Worm (Caenorhabditis elegans) whole organism, L4 larva: ENCODE results near the gene set-2.

Experiments used
- F37D6.2 ChIP-seq: sonication (generic microtip); optimal IDR thresholded peaks from 2 replicates; lab custom pipeline; 2016; ENCODE audit warnings: mild to moderate bottlenecking, missing genetic modification characterization, missing compliant biosample characterization
- F44E2.7 ChIP-seq: fragments of 200-800 bp; sonication (Bioruptor generic); IDR thresholded peaks from 2 replicates; pipeline ENCODE4 v2.1.2; 2022; ENCODE audit warnings: missing genetic modification characterization, missing compliant biosample characterization
- T20F7.1 ChIP-seq: fragments of 200-800 bp; sonication (Bioruptor generic); optimal IDR thresholded peaks from 2 replicates; lab custom pipeline; 2018; ENCODE audit warnings: mild to moderate bottlenecking, missing genetic modification characterization, missing compliant biosample characterization
- T26A8.4 ChIP-seq: fragments of 200-800 bp; sonication (Bioruptor generic); IDR thresholded peaks from 2 replicates; pipeline ENCODE4 v1.3.6; 2022; ENCODE audit warnings: missing genetic modification characterization, missing compliant biosample characterization
- Y48G9A.11 ChIP-seq: fragments of 200-800 bp; sonication (Bioruptor generic); IDR thresholded peaks from 2 replicates; pipeline ENCODE4 v1.3.6; 2022; ENCODE audit warnings: missing genetic modification reagents, missing genetic modification characterization, missing compliant biosample characterization
- ZK546.5 ChIP-seq, 2 experiments: sonication (generic microtip); optimal IDR thresholded peaks; 2 replicates each; lab custom pipeline; 2017; ENCODE audit warnings: missing biosample characterization in 2 of 2, missing genetic modification characterization in 2 of 2
- aha-1 ChIP-seq: fragments of 150-350 bp; peaks from one replicate; lab custom pipeline; 2014; ENCODE audit warnings: missing biosample characterization, missing genetic modification characterization
- ama-1 ChIP-seq: fragments of 150-350 bp; optimal IDR thresholded peaks from 2 replicates; lab custom pipeline; 2014; ENCODE audit warnings: inconsistent platforms, mixed read lengths
- ceh-20 ChIP-seq: fragments of 200-800 bp; sonication (Bioruptor generic); IDR thresholded peaks from 2 replicates; pipeline ENCODE4 v1.3.6; 2022; ENCODE audit warnings: missing genetic modification reagents, missing genetic modification characterization, missing compliant biosample characterization
- ceh-32 ChIP-seq: sonication (generic microtip); optimal IDR thresholded peaks from 2 replicates; lab custom pipeline; 2016; ENCODE audit warnings: mild to moderate bottlenecking, missing genetic modification characterization, missing compliant biosample characterization; ENCODE audit not compliant: poor library complexity
- cey-2 ChIP-seq: sonication (generic microtip); optimal IDR thresholded peaks from 3 replicates; lab custom pipeline; 2017; ENCODE audit warnings: missing genetic modification characterization, mild to moderate bottlenecking, missing compliant biosample characterization, antibody characterized with exemption, borderline replicate concordance; ENCODE audit not compliant: insufficient read depth
- daf-16 ChIP-seq, 3 experiments: sonication (generic microtip); optimal IDR thresholded peaks; 2 replicates each; lab custom pipeline; 2016 to 2017; ENCODE audit warnings: missing genetic modification characterization in 3 of 3, missing genetic modification reagents in 3 of 3, mild to moderate bottlenecking in 2 of 3, missing compliant biosample characterization in 2 of 3, missing biosample characterization in 1 of 3, moderate library complexity in 1 of 3
- dmd-8 ChIP-seq: fragments of 200-800 bp; sonication (Bioruptor generic); IDR thresholded peaks from 2 replicates; pipeline ENCODE4 v1.3.6; 2022; ENCODE audit warnings: missing genetic modification characterization, missing compliant biosample characterization
- dmd-9 ChIP-seq: fragments of 200-800 bp; sonication (Bioruptor generic); IDR thresholded peaks from 2 replicates; pipeline ENCODE4 v1.3.6; 2022; ENCODE audit warnings: missing genetic modification reagents, missing genetic modification characterization, missing compliant biosample characterization
- duxl-1 ChIP-seq: sonication (generic microtip); optimal IDR thresholded peaks from 2 replicates; lab custom pipeline; 2016; ENCODE audit warnings: mild to moderate bottlenecking, missing genetic modification characterization, moderate library complexity, missing compliant biosample characterization; ENCODE audit not compliant: poor library complexity
- dve-1 ChIP-seq: sonication (generic microtip); optimal IDR thresholded peaks from 2 replicates; lab custom pipeline; 2017; ENCODE audit warnings: antibody characterized with exemption, mild to moderate bottlenecking, missing genetic modification characterization, missing compliant biosample characterization; ENCODE audit not compliant: insufficient read depth
- egl-43 ChIP-seq: fragments of 200-800 bp; sonication (Bioruptor generic); IDR thresholded peaks from 2 replicates; pipeline ENCODE4 v1.3.6; 2022; ENCODE audit warnings: missing genetic modification reagents, missing genetic modification characterization, missing compliant biosample characterization
- gei-8 ChIP-seq: fragments of 200-800 bp; sonication (Bioruptor generic); optimal IDR thresholded peaks from 2 replicates; lab custom pipeline; 2018; ENCODE audit warnings: mild to moderate bottlenecking, missing genetic modification characterization, missing compliant biosample characterization
- hif-1 ChIP-seq, 2 experiments: sonication (generic microtip); optimal IDR thresholded peaks; 2 replicates each; lab custom pipeline; 2016 to 2017; ENCODE audit warnings: missing compliant biosample characterization in 2 of 2, missing genetic modification characterization in 2 of 2, missing genetic modification reagents in 2 of 2, missing genotype in 2 of 2, mild to moderate bottlenecking in 1 of 2
- hlh-30 ChIP-seq: sonication (generic microtip); optimal IDR thresholded peaks from 2 replicates; lab custom pipeline; 2017; ENCODE audit warnings: antibody characterized with exemption, mild to moderate bottlenecking, missing genetic modification characterization, missing compliant biosample characterization; ENCODE audit not compliant: insufficient read depth
- hmg-1.1 ChIP-seq: fragments of 200-800 bp; sonication (Bioruptor generic); IDR thresholded peaks from 2 replicates; pipeline ENCODE4 v1.3.6; 2022; ENCODE audit warnings: missing genetic modification reagents, missing genetic modification characterization, missing compliant biosample characterization
- lin-15B ChIP-seq: fragments of 150-350 bp; sonication (generic microtip); optimal IDR thresholded peaks from 3 replicates; lab custom pipeline; 2014; ENCODE audit warnings: missing biosample characterization, missing genetic modification characterization
- lsy-2 ChIP-seq, 2 experiments: fragments of 150-350 bp in 1 of 2; sonication (generic microtip) in 1 of 2; optimal IDR thresholded peaks; 2 replicates each; lab custom pipeline; 2014 to 2017; ENCODE audit warnings: missing biosample characterization in 2 of 2, missing genetic modification characterization in 2 of 2
- madf-5 ChIP-seq, 2 experiments: fragments of 200-800 bp; sonication (Bioruptor generic); IDR thresholded peaks; 2 replicates each; pipeline ENCODE4 v1.3.6; 2022; ENCODE audit warnings: missing compliant biosample characterization in 2 of 2, missing genetic modification characterization in 2 of 2
- mdl-1 ChIP-seq, 2 experiments: fragments of 150-350 bp in 1 of 2; sonication (generic microtip) in 1 of 2; optimal IDR thresholded peaks; 2 replicates each; lab custom pipeline; 2014 to 2017; ENCODE audit warnings: missing biosample characterization in 2 of 2, missing genetic modification characterization in 2 of 2
- nhr-102 ChIP-seq: sonication (generic microtip); optimal IDR thresholded peaks from 2 replicates; lab custom pipeline; 2016; ENCODE audit warnings: mild to moderate bottlenecking, missing genetic modification characterization, moderate library complexity, missing compliant biosample characterization
- nhr-237 ChIP-seq: sonication (generic microtip); optimal IDR thresholded peaks from 2 replicates; lab custom pipeline; 2017; ENCODE audit warnings: missing biosample characterization, missing genetic modification characterization
- nhr-25 ChIP-seq: sonication (generic microtip); optimal IDR thresholded peaks from 2 replicates; lab custom pipeline; 2017; ENCODE audit warnings: missing genetic modification characterization, mild to moderate bottlenecking, missing compliant biosample characterization, antibody characterized with exemption, moderate library complexity, borderline replicate concordance; ENCODE audit not compliant: insufficient read depth
- nhr-6 ChIP-seq: fragments of 150-350 bp; optimal IDR thresholded peaks from 2 replicates; lab custom pipeline; 2014; ENCODE audit warnings: missing biosample characterization, missing genetic modification characterization
- pqm-1 ChIP-seq: sonication (generic microtip); optimal IDR thresholded peaks from 2 replicates; lab custom pipeline; 2017; ENCODE audit warnings: missing biosample characterization, missing genetic modification characterization
- snpc-4 ChIP-seq: fragments of 150-350 bp; optimal IDR thresholded peaks from 2 replicates; lab custom pipeline; 2014; ENCODE audit warnings: missing biosample characterization, missing genetic modification characterization
- spr-1 ChIP-seq: sonication (generic microtip); optimal IDR thresholded peaks from 2 replicates; lab custom pipeline; 2016; ENCODE audit warnings: mild to moderate bottlenecking, missing genetic modification characterization, missing compliant biosample characterization
- tag-97 ChIP-seq: fragments of 200-800 bp; sonication (Bioruptor generic); IDR thresholded peaks from 2 replicates; pipeline ENCODE4 v1.3.6; 2022; ENCODE audit warnings: missing genetic modification characterization, missing compliant biosample characterization
- unc-39 ChIP-seq: sonication (generic microtip); optimal IDR thresholded peaks from 2 replicates; lab custom pipeline; 2017; ENCODE audit warnings: missing biosample characterization, missing genetic modification characterization
- unc-62 ChIP-seq, 3 experiments: fragments of 150-350 bp in 1 of 3; sonication (generic microtip); optimal IDR thresholded peaks in 2 of 3; peaks in 1 of 3; 1 replicate in 1 of 3; 2 replicates in 2 of 3; lab custom pipeline; 2014 to 2017; ENCODE audit warnings: missing biosample characterization in 3 of 3, missing genetic modification characterization in 3 of 3, missing genetic modification reagents in 3 of 3, missing genotype in 1 of 3
- vab-7 ChIP-seq: fragments of 200-800 bp; sonication (Bioruptor generic); IDR thresholded peaks from 2 replicates; pipeline ENCODE4 v1.3.6; 2022; ENCODE audit warnings: missing genetic modification reagents, missing genetic modification characterization, missing compliant biosample characterization
- zip-2 ChIP-seq: fragments of 150-350 bp; optimal IDR thresholded peaks from 2 replicates; lab custom pipeline; 2014; ENCODE audit warnings: missing biosample characterization, missing genetic modification characterization

set-2 gene

ce11 chrIII:4962886-4963285 is 32.9 kb upstream of the set-2 start, which contains the start of gene C27F2.9 (continued):
- TF ChIP-seq madf-5 (GFP tag; IDR thresholded peaks at IDR 0.05; lab: Robert Waterston, UW) (peak in 1 of 2 experiments; percentile 44; a peak in 1 of 4 replicates), Y48G9A.11 (GFP tag; lab: Robert Waterston, UW) (no peak), unc-39 (tag; lab: Kevin White, UChicago) (no peak), lin-15B (tag; lab: Kevin White, UChicago) (peak; percentile 36), daf-16 (GFP tag; optimal IDR thresholded peaks at IDR 0.05; lab: Kevin White, UChicago) (peak in 1 of 2 experiments; percentile 62), daf-16 (tag; optimal IDR thresholded peaks at IDR 0.05; lab: Kevin White, UChicago) (peak; percentile 75), ceh-32 (tag; lab: Kevin White, UChicago) (no peak), nhr-237 (no peak), T26A8.4 (no peak; the same call in 1 of the 2 replicates), mdl-1 (tag; optimal IDR thresholded peaks at IDR 0.05; lab: Kevin White, UChicago) (peak in 1 of 2 experiments; percentile 2), duxl-1 (tag; lab: Kevin White, UChicago) (peak; percentile 82), tag-97 (no peak), gei-8 (GFP tag; lab: Kevin White, UChicago) (no peak), dve-1 (peak; percentile 82), ceh-20 (peak; percentile 77), zip-2 (tag; lab: Kevin White, UChicago) (peak; percentile 31), dmd-9 (GFP tag; lab: Robert Waterston, UW) (peak; percentile 74; the same call in 1 of the 2 replicates), unc-62 (GFP tag; optimal IDR thresholded peaks at IDR 0.05 in 1 of 2; lab: Kevin White, UChicago) (peak in 1 of 2 experiments; percentile 98), unc-62 (tag; optimal IDR thresholded peaks at IDR 0.05; lab: Kevin White, UChicago) (no peak), F44E2.7 (GFP tag; lab: Robert Waterston, UW) (no peak), nhr-25 (tag; lab: Kevin White, UChicago) (peak; percentile 70), vab-7 (no peak), snpc-4 (tag; lab: Kevin White, UChicago) (no peak), spr-1 (peak; percentile 68), T20F7.1 (GFP tag; lab: Kevin White, UChicago) (peak; percentile 83), nhr-6 (tag; lab: Kevin White, UChicago) (peak; percentile 82), F37D6.2 (tag; lab: Kevin White, UChicago) (peak; percentile 68), egl-43 (GFP tag; lab: Robert Waterston, UW) (no peak), ZK546.5 (tag; optimal IDR thresholded peaks at IDR 0.05; lab: Kevin White, UChicago) (no peak), lsy-2 (tag; optimal IDR thresholded peaks at IDR 0.05; lab: Kevin White, UChicago) (peak; percentile 56 to 92), cey-2 (tag; lab: Kevin White, UChicago) (no peak), hmg-1.1 (GFP tag; lab: Robert Waterston, UW) (peak; percentile 82), nhr-102 (tag; lab: Kevin White, UChicago) (peak; percentile 85), hlh-30 (peak; percentile 73)
- TF ChIP-seq, all 104 proteins: peak for 42

- TF ChIP-seq pqm-1 (tag; lab: Kevin White, UChicago), result no peak
Measured at ce11 chrIII:4962393-4962792, 32.4 kb upstream of the set-2 start, which contains the start of gene vps-22. Gene vps-22, minus strand, starts transcription at chrIII:4962493.

ce11 chrIII:4961281-4961680 is 31.3 kb upstream of the set-2 start:
- 0 out of 2 replicates have a peak, but pooled peaks have one; percentile 18 for TF ChIP-seq Y48G9A.11 (GFP tag; lab: Robert Waterston, UW)
- TF ChIP-seq nhr-25 (tag; lab: Kevin White, UChicago), result no peak
- TF ChIP-seq hif-1 (tag; optimal IDR thresholded peaks at IDR 0.05; lab: Kevin White, UChicago), result no peak
- TF ChIP-seq dmd-8 (GFP tag; lab: Robert Waterston, UW), result 0 out of 2 replicates have a peak, but pooled peaks have one; percentile 16
- no peak for TF ChIP-seq nhr-237
- TF ChIP-seq unc-62 (GFP tag; optimal IDR thresholded peaks at IDR 0.05 in 1 of 2; lab: Kevin White, UChicago), result peak in 1 of 2 experiments; percentile 98
- TF ChIP-seq unc-62 (tag; optimal IDR thresholded peaks at IDR 0.05; lab: Kevin White, UChicago), result no peak
- TF ChIP-seq aha-1 (tag; lab: Kevin White, UChicago), result peak; percentile 58
- TF ChIP-seq duxl-1 (tag; lab: Kevin White, UChicago), result peak; percentile 0
- peak; percentile 18 for TF ChIP-seq ama-1 (lab: Kevin White, UChicago)
